Fruit fly (Drosophila melanogaster) whole organism, pupa: ENCODE measurements around the gene CG1265.

Experiments
- CG10348 ChIP-seq: fragments of 200-800 bp; sonication (Bioruptor generic); IDR thresholded peaks from 2 replicates; pipeline ENCODE4 v1.3.6; 2022; ENCODE audit warnings: missing biosample characterization, missing genetic modification characterization
- CG12605 ChIP-seq: fragments of 200-800 bp; sonication (Bioruptor generic); IDR thresholded peaks from 2 replicates; pipeline ENCODE4 v1.3.6; 2022; ENCODE audit warnings: missing biosample characterization, missing genetic modification characterization
- CG13204 ChIP-seq: fragments of 200-800 bp; sonication (Bioruptor generic); optimal IDR thresholded peaks from 2 replicates; lab custom pipeline; 2018; ENCODE audit warnings: missing biosample characterization, mild to moderate bottlenecking, missing genetic modification characterization, moderate library complexity
- CG14655 ChIP-seq: fragments of 200-800 bp; sonication (Bioruptor generic); optimal IDR thresholded peaks from 3 replicates; lab custom pipeline; 2017; ENCODE audit warnings: mild to moderate bottlenecking, missing biosample characterization, missing genetic modification reagents, missing genetic modification characterization
- CG15710 ChIP-seq: fragments of 200-800 bp; sonication (Bioruptor generic); optimal IDR thresholded peaks from 2 replicates; lab custom pipeline; 2018; ENCODE audit warnings: missing biosample characterization, mild to moderate bottlenecking, missing genetic modification characterization, moderate library complexity
- CG17806 ChIP-seq: fragments of 200-800 bp; sonication (Bioruptor generic); optimal IDR thresholded peaks from 2 replicates; lab custom pipeline; 2018; ENCODE audit warnings: missing biosample characterization, mild to moderate bottlenecking, missing genetic modification characterization, moderate library complexity
- CG32121 ChIP-seq: fragments of 200-800 bp; sonication (Bioruptor generic); IDR thresholded peaks from 2 replicates; pipeline ENCODE4 v1.3.6; 2022; ENCODE audit warnings: missing biosample characterization, missing genetic modification characterization
- CG34367 ChIP-seq: fragments of 200-800 bp; sonication (Bioruptor generic); optimal IDR thresholded peaks from 2 replicates; lab custom pipeline; 2018; ENCODE audit warnings: missing biosample characterization, mild to moderate bottlenecking, missing genetic modification characterization
- CG4496 ChIP-seq: fragments of 200-800 bp; sonication (Bioruptor generic); IDR thresholded peaks from 3 replicates; pipeline ENCODE4 v1.3.6; 2022; ENCODE audit warnings: missing biosample characterization, missing genetic modification characterization
- CG8159 ChIP-seq: fragments of 200-800 bp; sonication (Bioruptor generic); optimal IDR thresholded peaks from 3 replicates; lab custom pipeline; 2018; ENCODE audit warnings: missing biosample characterization, mild to moderate bottlenecking, missing genetic modification characterization, moderate library complexity
- CG8301 ChIP-seq: fragments of 200-800 bp; sonication (Bioruptor generic); optimal IDR thresholded peaks from 2 replicates; lab custom pipeline; 2018; ENCODE audit warnings: missing biosample characterization, mild to moderate bottlenecking, missing genetic modification characterization
- CG9948 ChIP-seq: fragments of 200-800 bp; sonication (Bioruptor generic); optimal IDR thresholded peaks from 2 replicates; lab custom pipeline; 2018; ENCODE audit warnings: missing biosample characterization, mild to moderate bottlenecking, missing genetic modification characterization, moderate library complexity
- D1 ChIP-seq: fragments of 200-800 bp; sonication (Bioruptor generic); optimal IDR thresholded peaks from 2 replicates; lab custom pipeline; 2018; ENCODE audit warnings: missing biosample characterization, mild to moderate bottlenecking, missing genetic modification characterization, moderate library complexity
- EcR ChIP-seq: fragments of 200-800 bp; sonication (Bioruptor generic); optimal IDR thresholded peaks from 3 replicates; lab custom pipeline; 2019; ENCODE audit warnings: missing biosample characterization, missing genetic modification characterization, mild to moderate bottlenecking, moderate library complexity, missing genetic modification reagents
- Ets98B ChIP-seq: fragments of 200-800 bp; sonication (Bioruptor generic); IDR thresholded peaks from 2 replicates; pipeline ENCODE4 v1.3.6; 2022; ENCODE audit warnings: missing biosample characterization, missing genetic modification characterization
- Pif1A ChIP-seq: fragments of 200-800 bp; sonication (Bioruptor generic); optimal IDR thresholded peaks from 3 replicates; lab custom pipeline; 2016; ENCODE audit warnings: missing biosample characterization, missing genetic modification characterization
- Pif1B ChIP-seq: fragments of 200-800 bp; sonication (Bioruptor generic); optimal IDR thresholded peaks from 3 replicates; lab custom pipeline; 2016; ENCODE audit warnings: missing biosample characterization, missing genetic modification characterization
- Snoo ChIP-seq: fragments of 200-800 bp; sonication (Bioruptor generic); optimal IDR thresholded peaks from 3 replicates; lab custom pipeline; 2017; ENCODE audit warnings: missing biosample characterization, mild to moderate bottlenecking, missing genetic modification characterization, inconsistent platforms
- fd96Ca ChIP-seq: fragments of 200-800 bp; sonication (Bioruptor generic); IDR thresholded peaks from 3 replicates; pipeline ENCODE4 v1.3.6; 2022; ENCODE audit warnings: missing biosample characterization, missing genetic modification characterization
- gl ChIP-seq: fragments of 200-800 bp; sonication (Bioruptor generic); optimal IDR thresholded peaks from 2 replicates; lab custom pipeline; 2018; ENCODE audit warnings: missing biosample characterization, mild to moderate bottlenecking, missing genetic modification characterization
- rn ChIP-seq: fragments of 200-800 bp; sonication (Bioruptor generic); IDR thresholded peaks from 2 replicates; pipeline ENCODE4 v1.3.6; 2022; ENCODE audit warnings: missing biosample characterization, missing genetic modification characterization

The CG1265 gene

DNA sequence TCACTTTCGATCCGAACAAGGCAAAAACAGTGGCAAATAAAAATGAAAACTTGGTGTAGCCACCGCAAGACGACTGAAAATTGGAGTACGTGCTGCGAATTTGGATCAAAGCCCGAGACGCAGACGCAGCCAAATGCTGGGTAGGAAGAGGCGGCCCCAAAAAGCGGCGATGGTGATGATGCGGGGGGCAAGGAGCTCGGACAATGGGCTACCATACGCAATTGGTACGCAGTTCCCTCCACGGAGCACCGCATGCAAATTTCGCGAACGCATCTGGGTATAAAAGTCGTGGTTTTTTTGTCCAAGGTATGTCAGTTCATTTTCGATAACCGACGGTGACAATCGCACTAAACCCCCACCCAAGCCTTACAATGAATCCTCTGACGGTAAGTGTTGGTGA lies 39.5 kb upstream of the CG1265 start, which contains the start of gene Cpr64Ad:
Gene Cpr64Ad (plus strand): TSS at position 301 of the 400 bp plus-strand sequence.
- no peak for TF ChIP-seq CG4496
- TF ChIP-seq rn, result no peak
- TF ChIP-seq CG13204 (GFP tag; lab: Kevin White, UChicago), result no peak
- no peak for TF ChIP-seq CG9948
- TF ChIP-seq CG32121 (GFP tag; lab: Robert Waterston, UW), result no peak
- TF ChIP-seq EcR (GFP tag; lab: Kevin White, UChicago), result no peak
- no peak for TF ChIP-seq Snoo (tag; lab: Kevin White, UChicago)
- no peak for TF ChIP-seq CG14655 (GFP tag; lab: Kevin White, UChicago)
- no peak for TF ChIP-seq CG10348 (GFP tag; lab: Robert Waterston, UW)
- no peak for TF ChIP-seq CG12605 (GFP tag; lab: Robert Waterston, UW)
- no peak for TF ChIP-seq CG34367 (tag; lab: Kevin White, UChicago)

DNA sequence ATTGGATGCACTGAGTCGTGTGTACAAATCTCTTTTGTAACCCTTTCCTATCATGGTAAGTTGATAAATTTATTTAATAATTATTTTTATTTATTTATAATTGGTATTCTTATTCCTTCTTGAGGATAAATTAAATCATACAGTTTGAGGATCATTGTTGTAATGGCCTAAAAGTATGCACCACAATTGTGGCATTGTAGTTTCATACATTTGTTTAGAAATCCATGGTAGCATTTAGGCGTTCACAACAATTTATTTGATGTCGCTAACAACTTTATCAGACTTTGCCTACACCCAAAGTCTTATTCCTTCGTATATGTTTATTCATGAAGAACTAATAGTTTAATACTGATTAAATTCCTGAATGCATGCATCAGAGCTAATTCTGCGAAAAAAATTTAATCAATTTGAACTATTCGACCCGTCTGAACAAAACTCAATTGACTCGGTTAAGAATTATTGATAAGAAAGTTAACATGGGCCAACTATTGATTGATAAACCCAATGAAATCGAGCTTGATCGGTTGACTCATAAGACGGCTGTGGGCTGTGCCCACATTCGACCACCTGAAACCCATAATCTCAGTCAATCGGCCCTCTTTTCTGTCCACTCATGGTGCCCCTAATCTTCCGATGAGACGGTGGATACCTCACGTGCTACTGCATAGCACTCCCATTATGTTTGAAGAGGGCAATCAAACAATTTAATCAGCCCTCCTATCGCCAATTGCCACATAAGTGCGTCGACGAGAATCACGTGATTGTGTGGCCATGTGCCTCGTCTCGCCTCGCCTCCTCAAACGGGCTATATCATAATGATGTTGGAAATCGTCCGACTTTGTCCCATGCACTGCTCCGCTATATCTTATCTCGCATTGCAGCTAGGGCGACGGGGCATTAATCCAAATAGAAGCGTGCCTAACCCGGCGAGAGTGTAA lies 35.0 kb upstream of the CG1265 start:
- TF ChIP-seq Ets98B (peak; percentile 21; the same call in 1 of the 2 replicates), rn (no peak), CG4496 (peak; percentile 37; the same call in 1 of the 3 replicates), Pif1B (GFP tag; lab: Kevin White, UChicago) (no peak), CG32121 (GFP tag; lab: Robert Waterston, UW) (0 out of 2 replicates have a peak, but pooled peaks have one; percentile 12)

DNA sequence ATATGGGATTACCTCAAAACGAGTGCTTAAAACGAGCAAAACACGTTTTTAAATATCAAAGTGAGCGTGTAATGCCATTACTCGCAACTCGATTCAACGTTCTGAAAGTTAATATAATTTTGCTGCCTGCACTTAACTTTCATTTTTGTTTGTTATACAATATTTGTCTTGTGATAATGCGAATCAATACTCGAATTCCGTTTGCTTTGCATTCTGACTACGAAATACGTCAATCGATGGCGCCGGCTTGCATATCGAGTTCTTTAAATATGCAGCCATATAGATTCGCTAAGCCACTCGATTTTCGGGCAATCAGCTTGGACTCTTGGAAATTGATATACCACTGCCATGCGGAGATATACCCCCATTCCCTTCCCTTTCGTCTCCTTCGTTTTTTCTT lies 33.9 kb upstream of the CG1265 start:
- no peak for TF ChIP-seq fd96Ca (GFP tag; lab: Robert Waterston, UW)
- no peak for TF ChIP-seq Pif1B (GFP tag; lab: Kevin White, UChicago)
- no peak for TF ChIP-seq CG32121 (GFP tag; lab: Robert Waterston, UW)
- TF ChIP-seq Ets98B, result no peak
- TF ChIP-seq EcR (GFP tag; lab: Kevin White, UChicago), result no peak
- TF ChIP-seq CG13204 (GFP tag; lab: Kevin White, UChicago), result no peak
- TF ChIP-seq CG4496, result no peak
- TF ChIP-seq CG10348 (GFP tag; lab: Robert Waterston, UW), result no peak
- no peak for TF ChIP-seq Pif1A (GFP tag; lab: Kevin White, UChicago)
- TF ChIP-seq CG12605 (GFP tag; lab: Robert Waterston, UW), result no peak
- no peak for TF ChIP-seq CG34367 (tag; lab: Kevin White, UChicago)

DNA sequence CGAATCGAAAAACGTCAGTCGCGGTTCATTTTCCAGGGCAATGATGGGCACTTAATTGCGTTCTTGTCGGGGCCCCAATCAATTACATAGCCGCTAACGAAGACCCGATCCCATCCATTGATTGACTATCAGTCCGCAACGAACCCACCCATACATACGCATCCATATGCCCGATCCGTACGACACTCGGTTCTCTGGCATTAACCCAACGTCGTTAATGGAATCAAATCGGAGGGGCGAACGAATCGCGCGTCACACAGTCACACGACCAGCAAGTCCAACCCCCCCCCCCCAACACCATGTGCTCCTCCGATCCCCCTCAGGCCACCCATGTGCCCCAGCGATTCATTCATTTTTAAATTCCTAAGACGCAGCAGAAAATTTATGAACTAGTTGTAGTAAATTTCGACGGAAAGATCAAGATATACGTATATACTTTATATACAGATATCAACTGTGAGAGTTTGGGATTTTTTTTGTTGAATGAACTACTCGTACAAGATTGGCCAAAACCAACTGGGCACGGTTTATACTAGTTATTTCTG lies 33.3 kb upstream of the CG1265 start:
- no peak for TF ChIP-seq CG34367 (tag; lab: Kevin White, UChicago)
- TF ChIP-seq CG12605 (GFP tag; lab: Robert Waterston, UW), result no peak
- TF ChIP-seq CG13204 (GFP tag; lab: Kevin White, UChicago), result peak; percentile 46
- no peak for TF ChIP-seq Snoo (tag; lab: Kevin White, UChicago)
- TF ChIP-seq CG9948, result no peak
- TF ChIP-seq rn, result no peak
- peak; percentile 64 for TF ChIP-seq Ets98B
- TF ChIP-seq CG8301 (tag; lab: Kevin White, UChicago), result no peak
- TF ChIP-seq CG17806, result no peak
- TF ChIP-seq gl, result no peak
- no peak for TF ChIP-seq CG15710 (tag; lab: Kevin White, UChicago)
- TF ChIP-seq CG32121 (GFP tag; lab: Robert Waterston, UW), result peak; percentile 55; the same call in 1 of the 2 replicates
- no peak for TF ChIP-seq CG14655 (GFP tag; lab: Kevin White, UChicago)
- peak; percentile 16 for TF ChIP-seq CG8159 (tag; lab: Kevin White, UChicago)
- TF ChIP-seq Pif1A (GFP tag; lab: Kevin White, UChicago), result no peak
- peak; percentile 37; the same call in 1 of the 3 replicates for TF ChIP-seq CG4496
- TF ChIP-seq EcR (GFP tag; lab: Kevin White, UChicago), result peak; percentile 74
- TF ChIP-seq fd96Ca (GFP tag; lab: Robert Waterston, UW), result no peak; the same call in 2 of the 3 replicates
- no peak for TF ChIP-seq CG10348 (GFP tag; lab: Robert Waterston, UW)
- TF ChIP-seq D1 (tag; lab: Kevin White, UChicago), result no peak
- no peak for TF ChIP-seq Pif1B (GFP tag; lab: Kevin White, UChicago)
- TF ChIP-seq, all 21 proteins: peak for 6

DNA sequence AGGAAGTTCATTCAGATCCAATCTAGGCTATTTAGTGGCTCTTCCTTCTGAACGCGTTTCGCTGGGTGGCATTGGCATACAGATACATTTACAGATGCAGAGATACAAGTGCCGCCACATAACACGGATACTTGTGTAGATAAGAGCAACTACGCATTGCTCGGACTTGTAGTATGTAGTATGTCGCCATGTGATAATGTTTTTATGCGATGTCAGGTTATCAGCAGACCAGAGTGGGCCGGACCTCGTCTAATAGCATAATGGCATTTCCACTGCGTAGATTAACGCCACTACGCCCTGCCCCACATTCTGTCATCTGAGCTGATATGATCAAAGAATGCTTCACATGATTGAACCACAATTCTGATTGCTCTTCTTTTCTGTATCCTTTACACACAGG lies 32.8 kb upstream of the CG1265 start:
- TF ChIP-seq rn, result no peak
- TF ChIP-seq D1 (tag; lab: Kevin White, UChicago), result no peak
- no peak for TF ChIP-seq fd96Ca (GFP tag; lab: Robert Waterston, UW)
- no peak for TF ChIP-seq CG32121 (GFP tag; lab: Robert Waterston, UW)
- no peak for TF ChIP-seq Snoo (tag; lab: Kevin White, UChicago)
- TF ChIP-seq CG9948, result no peak
- TF ChIP-seq CG13204 (GFP tag; lab: Kevin White, UChicago), result no peak
- no peak for TF ChIP-seq CG17806
- no peak for TF ChIP-seq CG8301 (tag; lab: Kevin White, UChicago)
- no peak for TF ChIP-seq CG4496
- no peak for TF ChIP-seq CG10348 (GFP tag; lab: Robert Waterston, UW)
- no peak for TF ChIP-seq CG8159 (tag; lab: Kevin White, UChicago)
- TF ChIP-seq Pif1A (GFP tag; lab: Kevin White, UChicago), result no peak
- TF ChIP-seq Pif1B (GFP tag; lab: Kevin White, UChicago), result no peak
- no peak for TF ChIP-seq CG15710 (tag; lab: Kevin White, UChicago)
- no peak for TF ChIP-seq CG14655 (GFP tag; lab: Kevin White, UChicago)
- TF ChIP-seq EcR (GFP tag; lab: Kevin White, UChicago), result no peak
- no peak for TF ChIP-seq CG34367 (tag; lab: Kevin White, UChicago)
- no peak for TF ChIP-seq Ets98B
